Worm (Caenorhabditis elegans) whole organism, early embryonic: ENCODE results near the gene T11G6.2.

Source experiments
- F13C5.2 ChIP-seq: sonication (generic microtip); optimal IDR thresholded peaks from 2 replicates; lab custom pipeline; 2017; ENCODE audit warnings: mild to moderate bottlenecking, missing genetic modification characterization, inconsistent platforms, missing compliant biosample characterization
- aly-1 ChIP-seq: sonication (generic microtip); optimal IDR thresholded peaks from 2 replicates; lab custom pipeline; 2016; ENCODE audit warnings: missing genetic modification characterization, missing compliant biosample characterization
- ama-1 ChIP-seq: fragments of 150-350 bp; optimal IDR thresholded peaks from 2 replicates; lab custom pipeline; 2014
- ceh-13 ChIP-seq: fragments of 200-800 bp; sonication (Bioruptor generic); optimal IDR thresholded peaks from 2 replicates; lab custom pipeline; 2018; ENCODE audit warnings: mild to moderate bottlenecking, missing genetic modification characterization, missing compliant biosample characterization
- ceh-36 ChIP-seq: sonication (generic microtip); optimal IDR thresholded peaks from 2 replicates; lab custom pipeline; 2016; ENCODE audit warnings: missing genetic modification characterization, inconsistent platforms, missing compliant biosample characterization
- ets-7 ChIP-seq: sonication (generic microtip); optimal IDR thresholded peaks from 2 replicates; lab custom pipeline; 2016; ENCODE audit warnings: missing genotype, missing genetic modification characterization, missing compliant biosample characterization
- hmg-4 ChIP-seq: fragments of 200-800 bp; sonication (Bioruptor generic); optimal IDR thresholded peaks from 2 replicates; lab custom pipeline; 2018; ENCODE audit warnings: mild to moderate bottlenecking, missing genetic modification characterization, missing compliant biosample characterization
- hnd-1 ChIP-seq: sonication (generic microtip); optimal IDR thresholded peaks from 2 replicates; lab custom pipeline; 2016; ENCODE audit warnings: missing genetic modification characterization, missing compliant biosample characterization
- pes-1 ChIP-seq: fragments of 200-800 bp; sonication (Bioruptor generic); IDR thresholded peaks from 2 replicates; pipeline ENCODE4 v1.3.6; 2022; ENCODE audit warnings: missing genetic modification reagents, missing genetic modification characterization, missing compliant biosample characterization
- scrt-1 ChIP-seq: fragments of 200-800 bp; sonication (Bioruptor generic); IDR thresholded peaks from 2 replicates; pipeline ENCODE4 v1.3.6; 2022; ENCODE audit warnings: missing genetic modification characterization, missing compliant biosample characterization
- tbx-11 ChIP-seq: fragments of 200-800 bp; sonication (Bioruptor generic); IDR thresholded peaks from 2 replicates; pipeline ENCODE4 v1.3.6; 2022; ENCODE audit warnings: missing genetic modification characterization, missing compliant biosample characterization
- tbx-37 ChIP-seq: fragments of 200-800 bp; sonication (Bioruptor generic); conservative IDR thresholded peaks from 2 replicates; pipeline ENCODE4 v1.3.6; 2022; ENCODE audit warnings: missing genetic modification reagents, missing genetic modification characterization, missing compliant biosample characterization

ce11 chrIV:10811388-10811787, 46.9 kb downstream of the T11G6.2 start:
- no peak for TF ChIP-seq ama-1 (lab: Kevin White, UChicago)
- TF ChIP-seq ets-7 (tag; lab: Kevin White, UChicago), result no peak
- no peak for TF ChIP-seq hnd-1 (tag; lab: Kevin White, UChicago)
- no peak for TF ChIP-seq hmg-4 (GFP tag; lab: Kevin White, UChicago)
- TF ChIP-seq ceh-36 (tag; lab: Kevin White, UChicago), result no peak
- TF ChIP-seq tbx-37 (GFP tag; lab: Robert Waterston, UW), result no peak
- no peak for TF ChIP-seq F13C5.2 (tag; lab: Kevin White, UChicago)
- TF ChIP-seq pes-1 (GFP tag; lab: Robert Waterston, UW), result no peak
- TF ChIP-seq scrt-1 (GFP tag; lab: Robert Waterston, UW), result no peak
- TF ChIP-seq aly-1 (tag; lab: Kevin White, UChicago), result no peak
- no peak for TF ChIP-seq tbx-11 (GFP tag; lab: Robert Waterston, UW)
- no peak for TF ChIP-seq ceh-13 (GFP tag; lab: Kevin White, UChicago)
